Worm (Caenorhabditis elegans): ENCODE data around the gene F01D5.7.
A peak's percentile ranks its signal among the peaks of the same experiment; 100 is the strongest.

DNA sequence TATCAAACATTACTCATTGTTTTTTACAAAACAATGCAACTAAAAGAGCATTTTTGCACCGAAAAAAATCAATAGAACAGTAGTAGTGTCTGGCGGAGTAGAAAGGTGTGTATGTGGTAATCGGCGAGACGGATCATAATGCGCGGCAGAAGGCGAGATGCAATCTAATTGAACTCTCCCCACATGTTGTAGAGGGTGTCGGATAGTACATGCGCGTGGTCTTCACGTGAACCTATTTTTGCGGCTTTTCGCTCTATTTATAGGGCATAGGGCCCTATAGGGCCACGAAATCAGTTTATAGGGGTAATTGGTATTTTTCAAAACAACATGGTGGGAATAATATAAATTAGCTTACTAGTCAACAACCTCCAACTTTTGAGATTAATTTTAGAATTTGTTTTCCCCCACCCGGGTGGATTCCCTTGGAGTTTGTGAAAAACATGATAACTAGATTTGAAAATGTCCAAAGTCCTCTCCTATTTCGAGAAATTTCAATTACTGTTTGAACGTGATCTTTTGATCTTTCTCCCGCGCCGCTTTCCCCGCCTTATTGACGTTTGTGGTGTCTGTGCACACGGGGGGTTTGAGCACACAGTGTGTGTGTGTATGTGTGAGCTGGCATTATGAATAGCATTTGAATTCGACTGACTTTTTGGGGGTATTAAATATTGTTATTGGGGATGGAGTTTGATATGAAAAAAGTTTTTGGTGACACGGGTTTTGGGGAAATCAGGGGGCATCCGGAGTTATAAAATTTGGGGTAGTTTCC lies 34.6 kb downstream of the F01D5.7 start:
- TF ChIP-seq ama-1 (optimal IDR thresholded peaks at IDR 0.05): no peak
- no peak for TF ChIP-seq ces-1 (GFP tag; optimal IDR thresholded peaks at IDR 0.05)
- no peak for TF ChIP-seq pax-3 (tag; optimal IDR thresholded peaks at IDR 0.05)
- TF ChIP-seq elt-2 (tag; optimal IDR thresholded peaks at IDR 0.05): peak; percentile 42
- no peak for TF ChIP-seq hlh-17 (GFP tag; optimal IDR thresholded peaks at IDR 0.05; ENCODE audit: borderline replicate concordance)

Data from whole organism, L1 larva.